Fruit fly (Drosophila melanogaster) whole organism, embryonic: ENCODE results near the gene dock.
A peak's percentile ranks its signal among the peaks of the same experiment; 100 is the strongest.

Experiments
- ATbp ChIP-seq: fragments of 200-800 bp; sonication (Bioruptor generic); optimal IDR thresholded peaks from 2 replicates; lab custom pipeline; 2017; ENCODE audit warnings: missing biosample characterization, mild to moderate bottlenecking, missing genetic modification characterization, missing genetic modification reagents
- Ada2b ChIP-seq: fragments of 200-800 bp; sonication (Bioruptor generic); IDR thresholded peaks from 2 replicates; pipeline ENCODE4 v1.3.6; 2022; ENCODE audit warnings: missing biosample characterization, missing genetic modification characterization
- Aef1 ChIP-seq: fragments of 200-800 bp; sonication (Bioruptor generic); IDR thresholded peaks from 3 replicates; pipeline ENCODE4 v1.3.6; 2022; ENCODE audit warnings: missing biosample characterization, missing genetic modification characterization
- Atf6 ChIP-seq: fragments of 200-800 bp; sonication (Bioruptor generic); IDR thresholded peaks from 2 replicates; pipeline ENCODE4 v1.3.6; 2022; ENCODE audit warnings: missing biosample characterization, missing genetic modification characterization
- B-H2 ChIP-seq: fragments of 200-800 bp; sonication (Bioruptor generic); optimal IDR thresholded peaks from 2 replicates; lab custom pipeline; 2018; ENCODE audit warnings: missing biosample characterization, mild to moderate bottlenecking, missing genetic modification characterization
- CG10654 ChIP-seq: fragments of 200-800 bp; sonication (Bioruptor generic); optimal IDR thresholded peaks from 2 replicates; lab custom pipeline; 2016; ENCODE audit warnings: missing biosample characterization, missing genetic modification characterization
- CG11085 ChIP-seq: fragments of 200-800 bp; sonication (Bioruptor generic); IDR thresholded peaks from 2 replicates; pipeline ENCODE4 v1.3.6; 2022; ENCODE audit warnings: missing biosample characterization, missing genetic modification characterization
- CG11456 ChIP-seq: fragments of 200-800 bp; sonication (Bioruptor generic); IDR thresholded peaks from 3 replicates; pipeline ENCODE4 v1.3.6; 2022; ENCODE audit warnings: missing biosample characterization, missing genetic modification characterization
- CG12219 ChIP-seq: fragments of 200-800 bp; sonication (Bioruptor generic); optimal IDR thresholded peaks from 3 replicates; lab custom pipeline; 2018; ENCODE audit warnings: missing biosample characterization, mild to moderate bottlenecking, missing genetic modification characterization
- CG13287 ChIP-seq: fragments of 200-800 bp; sonication (Bioruptor generic); IDR thresholded peaks from 2 replicates; pipeline ENCODE4 v1.3.6; 2022; ENCODE audit warnings: missing biosample characterization, missing genetic modification characterization; ENCODE audit not compliant: partially characterized antibody
- CG14014 ChIP-seq: fragments of 200-800 bp; sonication (Bioruptor generic); IDR thresholded peaks from 2 replicates; pipeline ENCODE4 v1.3.6; 2022; ENCODE audit warnings: missing biosample characterization, missing genetic modification characterization
- CG14710 ChIP-seq: fragments of 200-800 bp; sonication (Bioruptor generic); optimal IDR thresholded peaks from 3 replicates; lab custom pipeline; 2019; ENCODE audit warnings: missing biosample characterization, mild to moderate bottlenecking, missing genetic modification characterization, moderate library complexity
- CG15073 ChIP-seq: fragments of 200-800 bp; sonication (Bioruptor generic); optimal IDR thresholded peaks from 2 replicates; lab custom pipeline; 2016; ENCODE audit warnings: missing biosample characterization, missing genetic modification characterization
- CG15696 ChIP-seq: fragments of 200-800 bp; sonication (Bioruptor generic); optimal IDR thresholded peaks from 2 replicates; lab custom pipeline; 2019; ENCODE audit warnings: missing biosample characterization, mild to moderate bottlenecking, missing genetic modification characterization, moderate library complexity
- CG17802 ChIP-seq: fragments of 200-800 bp; sonication (Bioruptor generic); optimal IDR thresholded peaks from 2 replicates; lab custom pipeline; 2018; ENCODE audit warnings: missing biosample characterization, mild to moderate bottlenecking, missing genetic modification characterization, moderate library complexity
- CG18011 ChIP-seq: fragments of 200-800 bp; sonication (Bioruptor generic); optimal IDR thresholded peaks from 2 replicates; lab custom pipeline; 2017; ENCODE audit warnings: missing biosample characterization, missing genetic modification characterization, mild to moderate bottlenecking, moderate library complexity, missing genotype
- CG6254 ChIP-seq: fragments of 200-800 bp; sonication (Bioruptor generic); optimal IDR thresholded peaks from 3 replicates; lab custom pipeline; 2017; ENCODE audit warnings: mild to moderate bottlenecking, missing biosample characterization, missing genetic modification reagents, missing genetic modification characterization
- CG6654 ChIP-seq: fragments of 200-800 bp; sonication (Bioruptor generic); optimal IDR thresholded peaks from 2 replicates; lab custom pipeline; 2017; ENCODE audit warnings: missing biosample characterization, mild to moderate bottlenecking, missing genetic modification characterization
- CG7963 ChIP-seq: fragments of 200-800 bp; sonication (Bioruptor generic); IDR thresholded peaks from 3 replicates; pipeline ENCODE4 v1.3.6; 2022; ENCODE audit warnings: missing biosample characterization, missing genetic modification characterization; ENCODE audit not compliant: partially characterized antibody
- CG8924 ChIP-seq: fragments of 200-800 bp; optimal IDR thresholded peaks from 3 replicates; lab custom pipeline; 2019; ENCODE audit warnings: missing biosample characterization, mild to moderate bottlenecking, missing genetic modification characterization, moderate library complexity
- HLH4C ChIP-seq: fragments of 200-800 bp; sonication (Bioruptor generic); IDR thresholded peaks from 3 replicates; pipeline ENCODE4 v1.3.6; 2022; ENCODE audit warnings: missing biosample characterization, missing genetic modification characterization; ENCODE audit not compliant: partially characterized antibody
- Lim3 ChIP-seq: fragments of 200-800 bp; sonication (Bioruptor generic); IDR thresholded peaks from 2 replicates; pipeline ENCODE4 v1.3.6; 2022; ENCODE audit warnings: missing biosample characterization, missing genetic modification characterization
- Lpt ChIP-seq: fragments of >200 bp; optimal IDR thresholded peaks from 2 replicates; lab custom pipeline; 2018; ENCODE audit warnings: missing biosample characterization, missing genetic modification characterization
- Rfx ChIP-seq: fragments of 200-800 bp; sonication (Bioruptor generic); IDR thresholded peaks from 2 replicates; pipeline ENCODE4 v1.3.6; 2022; ENCODE audit warnings: missing biosample characterization, missing genetic modification characterization
- Six4 ChIP-seq: fragments of 200-800 bp; sonication (Bioruptor generic); optimal IDR thresholded peaks from 2 replicates; lab custom pipeline; 2016; ENCODE audit warnings: missing biosample characterization, missing genetic modification characterization
- Sry-β ChIP-seq: fragments of 200-800 bp; sonication (Bioruptor generic); optimal IDR thresholded peaks from 2 replicates; lab custom pipeline; 2018; ENCODE audit warnings: missing biosample characterization, mild to moderate bottlenecking, missing genetic modification characterization, moderate library complexity
- Stat92E ChIP-seq, 3 experiments: fragments of >200 bp in 2 of 3; fragments of 200-800 bp in 1 of 3; sonication (Bioruptor generic) in 1 of 3; optimal IDR thresholded peaks; 2 replicates each; lab custom pipeline; 2017 to 2019; ENCODE audit warnings: missing biosample characterization in 3 of 3, missing genetic modification characterization in 3 of 3, mild to moderate bottlenecking in 1 of 3, moderate library complexity in 1 of 3
- abd-A ChIP-seq: fragments of 200-800 bp; sonication (Bioruptor generic); optimal IDR thresholded peaks from 3 replicates; lab custom pipeline; 2019; ENCODE audit warnings: missing biosample characterization, mild to moderate bottlenecking, missing genetic modification characterization, moderate library complexity
- ara ChIP-seq: fragments of 200-800 bp; sonication (Bioruptor generic); IDR thresholded peaks from 2 replicates; pipeline ENCODE4 v1.3.6; 2022; ENCODE audit warnings: missing biosample characterization, missing genetic modification characterization
- btn ChIP-seq: fragments of 200-800 bp; sonication (Bioruptor generic); optimal IDR thresholded peaks from 2 replicates; lab custom pipeline; 2016; ENCODE audit warnings: missing biosample characterization, missing genetic modification characterization
- caup ChIP-seq: fragments of 200-800 bp; sonication (Bioruptor generic); optimal IDR thresholded peaks from 3 replicates; lab custom pipeline; 2017; ENCODE audit warnings: missing biosample characterization, mild to moderate bottlenecking, missing genetic modification characterization, moderate library complexity; ENCODE audit not compliant: severe bottlenecking
- chm ChIP-seq: fragments of 200-800 bp; sonication (Bioruptor generic); IDR thresholded peaks from 2 replicates; pipeline ENCODE4 v1.3.6; 2022; ENCODE audit warnings: missing biosample characterization, missing genetic modification characterization
- ewg ChIP-seq: fragments of 200-800 bp; sonication (Bioruptor generic); optimal IDR thresholded peaks from 3 replicates; lab custom pipeline; 2017; ENCODE audit warnings: mild to moderate bottlenecking, missing biosample characterization, missing genetic modification reagents, missing genetic modification characterization
- fru ChIP-seq: fragments of >200 bp; optimal IDR thresholded peaks from 2 replicates; lab custom pipeline; 2017
- gro ChIP-seq: fragments of 200-800 bp; sonication (Bioruptor generic); optimal IDR thresholded peaks from 2 replicates; lab custom pipeline; 2016; ENCODE audit warnings: missing biosample characterization, missing genetic modification characterization
- gsb-n ChIP-seq: fragments of 200-800 bp; sonication (Bioruptor generic); optimal IDR thresholded peaks from 3 replicates; lab custom pipeline; 2018; ENCODE audit warnings: missing biosample characterization, mild to moderate bottlenecking, missing genetic modification characterization
- klu ChIP-seq: fragments of 200-800 bp; sonication (Bioruptor generic); IDR thresholded peaks from 2 replicates; pipeline ENCODE4 v1.3.6; 2022; ENCODE audit warnings: missing biosample characterization, missing genetic modification characterization
- lilli ChIP-seq: fragments of 200-800 bp; sonication (Bioruptor generic); optimal IDR thresholded peaks from 3 replicates; lab custom pipeline; 2016; ENCODE audit warnings: missing biosample characterization, missing genetic modification characterization
- ro ChIP-seq: fragments of 200-800 bp; sonication (Bioruptor generic); IDR thresholded peaks from 2 replicates; pipeline ENCODE4 v1.3.6; 2022; ENCODE audit warnings: missing biosample characterization, missing genetic modification characterization
- scrt ChIP-seq: fragments of 200-800 bp; sonication (Bioruptor generic); optimal IDR thresholded peaks from 2 replicates; lab custom pipeline; 2018; ENCODE audit warnings: missing biosample characterization, mild to moderate bottlenecking, missing genetic modification characterization, moderate library complexity
- seq ChIP-seq: fragments of 200-800 bp; sonication (Bioruptor generic); IDR thresholded peaks from 2 replicates; pipeline ENCODE4 v1.3.6; 2022; ENCODE audit warnings: missing biosample characterization, missing genetic modification characterization
- sob ChIP-seq: fragments of 200-800 bp; sonication (Bioruptor generic); IDR thresholded peaks from 2 replicates; pipeline ENCODE4 v1.3.6; 2022; ENCODE audit warnings: missing biosample characterization, missing genetic modification characterization

Gene dock

DNA sequence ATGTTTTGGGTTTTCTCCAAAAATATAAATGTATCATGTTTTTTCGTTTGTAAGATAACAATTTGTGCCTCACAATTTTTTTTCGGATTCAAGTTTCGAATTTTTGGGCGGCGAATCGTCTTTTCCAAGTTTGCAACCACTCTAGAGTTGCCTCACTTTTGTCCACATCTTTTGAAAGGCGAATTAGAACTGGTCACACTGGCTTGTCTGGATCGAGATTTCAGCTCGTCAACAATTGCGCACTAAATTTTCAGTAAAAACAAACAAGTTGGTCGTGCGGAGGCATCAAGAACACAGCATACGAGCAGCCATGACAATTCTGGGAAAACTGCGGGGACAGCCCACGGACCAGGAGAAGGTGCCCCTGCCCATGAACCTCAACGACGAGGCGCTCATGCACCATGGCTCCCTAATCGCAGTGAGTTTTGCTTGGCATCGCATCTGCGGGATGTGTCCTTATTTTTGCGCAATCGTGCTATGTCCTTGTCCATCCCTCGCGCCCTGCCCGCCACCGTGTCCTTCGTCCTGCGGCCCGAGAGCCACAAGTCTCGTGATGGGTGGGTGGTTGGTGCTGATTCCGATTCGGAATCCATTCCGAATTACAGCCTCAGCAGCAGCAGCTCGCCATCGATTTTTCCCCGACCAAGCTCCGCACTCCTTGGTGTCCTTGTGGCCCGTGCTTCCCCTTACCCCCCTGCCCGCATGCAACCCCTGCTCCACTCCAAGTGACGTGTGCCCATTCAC is 4.4 kb upstream of the dock start, which contains the start of gene CG3662 (continued):
- TF ChIP-seq abd-A (tag; lab: Kevin White, UChicago) (no peak), CG14014 (GFP tag; lab: Robert Waterston, UW) (no peak), gro (GFP tag; lab: Kevin White, UChicago) (peak; percentile 33), CG11456 (GFP tag; lab: Robert Waterston, UW) (no peak), Stat92E (GFP tag; optimal IDR thresholded peaks at IDR 0.05; lab: Kevin White, UChicago) (peak in 1 of 3 experiments; percentile 29), Ada2b (GFP tag; lab: Robert Waterston, UW) (no peak), CG17802 (tag; lab: Kevin White, UChicago) (no peak), scrt (GFP tag; lab: Kevin White, UChicago) (peak; percentile 7), sob (GFP tag; lab: Robert Waterston, UW) (no peak), gsb-n (no peak), chm (GFP tag; lab: Robert Waterston, UW) (0 out of 2 replicates have a peak, but pooled peaks have one; percentile 46), CG14710 (tag; lab: Kevin White, UChicago) (peak; percentile 63), B-H2 (GFP tag; lab: Kevin White, UChicago) (peak; percentile 22), Six4 (no peak), ATbp (GFP tag; lab: Kevin White, UChicago) (no peak), CG6654 (GFP tag; lab: Kevin White, UChicago) (no peak), ara (GFP tag; lab: Robert Waterston, UW) (no peak), CG10654 (GFP tag; lab: Kevin White, UChicago) (no peak), CG7963 (GFP tag; lab: Robert Waterston, UW) (no peak), Rfx (no peak), btn (GFP tag; lab: Kevin White, UChicago) (no peak), fru (no peak), CG11085 (GFP tag; lab: Robert Waterston, UW) (no peak), CG12219 (GFP tag; lab: Kevin White, UChicago) (no peak), lilli (GFP tag; lab: Kevin White, UChicago) (no peak), Sry-β (no peak), caup (GFP tag; lab: Kevin White, UChicago) (peak; percentile 18), CG15696 (tag; lab: Kevin White, UChicago) (no peak), Lim3 (GFP tag; lab: Robert Waterston, UW) (no peak), CG15073 (GFP tag; lab: Kevin White, UChicago) (no peak), klu (GFP tag; lab: Robert Waterston, UW) (no peak), CG13287 (GFP tag; lab: Robert Waterston, UW) (peak; percentile 46), Atf6 (no peak), CG8924 (tag; lab: Kevin White, UChicago) (no peak), Aef1 (GFP tag; lab: Robert Waterston, UW) (no peak), Lpt (GFP tag; lab: Kevin White, UChicago) (no peak), HLH4C (GFP tag; lab: Robert Waterston, UW) (0 out of 3 replicates have a peak, but pooled peaks have one; percentile 20), CG18011 (no peak), CG6254 (GFP tag; lab: Kevin White, UChicago) (no peak), ewg (GFP tag; lab: Kevin White, UChicago) (peak; percentile 94), ro (GFP tag; lab: Robert Waterston, UW) (no peak), seq (GFP tag; lab: Robert Waterston, UW) (no peak)
